Worm (Caenorhabditis elegans): ENCODE results near the gene ufm-1.

DNA sequence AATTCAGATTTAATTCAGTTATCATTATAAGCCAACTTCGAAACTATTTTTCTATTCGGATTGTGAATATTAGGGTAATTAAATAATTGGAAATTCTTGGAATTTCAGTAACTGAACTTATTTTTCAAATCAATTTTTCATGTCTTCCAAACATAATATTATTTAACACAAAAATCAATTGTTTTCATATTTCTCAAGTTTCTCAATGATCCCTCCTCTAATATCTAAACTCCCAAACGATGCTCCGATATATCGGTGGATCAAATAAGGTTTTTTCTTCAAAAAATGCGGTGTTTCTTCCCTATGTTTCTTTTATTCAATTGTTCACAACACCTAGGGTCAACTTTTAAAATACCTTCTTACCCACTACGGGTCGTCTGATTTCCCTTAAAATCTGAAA lies 42.3 kb upstream of the ufm-1 start:
- no peak for TF ChIP-seq ama-1 (optimal IDR thresholded peaks at IDR 0.05)
- peak; percentile 100 for TF ChIP-seq nhr-23 (tag; optimal IDR thresholded peaks at IDR 0.05)

Measured in whole organism, L3 larva.